Worm (Caenorhabditis elegans) whole organism, L4/young adult: ENCODE data around the gene dgk-4.

Source experiments
- W03F9.2 ChIP-seq: fragments of 150-350 bp; optimal IDR thresholded peaks from 2 replicates; lab custom pipeline; 2014; ENCODE audit warnings: missing biosample characterization, missing genetic modification characterization
- dao-5 ChIP-seq: sonication (generic microtip); optimal IDR thresholded peaks from 2 replicates; lab custom pipeline; 2016; ENCODE audit warnings: missing genotype, missing genetic modification characterization, moderate library complexity, missing compliant biosample characterization
- him-1 ChIP-seq: sonication (generic microtip); optimal IDR thresholded peaks from 2 replicates; lab custom pipeline; 2016; ENCODE audit warnings: missing genotype, missing genetic modification reagents, missing genetic modification characterization, missing compliant biosample characterization

DNA sequence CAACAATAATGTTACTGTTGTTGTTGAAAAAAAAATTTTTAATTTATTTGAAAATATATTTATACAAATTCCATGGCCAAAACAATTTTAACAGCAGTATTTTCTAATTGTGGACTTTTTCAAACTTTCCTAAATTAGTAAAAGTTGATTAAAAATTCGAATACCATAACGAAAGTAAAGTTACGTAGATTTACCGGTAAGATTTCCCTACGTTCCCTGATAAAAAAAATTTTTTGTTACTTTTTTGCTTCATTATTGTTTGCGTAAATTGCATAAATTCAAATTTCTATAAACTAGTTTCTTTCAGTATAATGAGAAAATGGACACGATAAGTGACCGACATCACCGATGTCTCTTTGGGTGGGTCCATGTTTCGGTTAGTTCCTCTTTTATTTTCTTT, 22.2 kb upstream of the dgk-4 start, which contains the start of gene F42A9.6:
- no peak for TF ChIP-seq him-1 (tag; lab: Kevin White, UChicago)
- TF ChIP-seq dao-5 (tag; lab: Kevin White, UChicago): no peak
- no peak for TF ChIP-seq W03F9.2 (tag; lab: Kevin White, UChicago)
